Worm (Caenorhabditis elegans) whole organism, early embryonic: ENCODE results near the gene C47A10.12.

Experiments
- ama-1 ChIP-seq: fragments of 150-350 bp; optimal IDR thresholded peaks from 2 replicates; lab custom pipeline; 2014
- flt-1 ChIP-seq: fragments of 200-800 bp; sonication (Bioruptor generic); IDR thresholded peaks from 2 replicates; pipeline ENCODE4 v1.3.6; 2022; ENCODE audit warnings: missing genetic modification characterization, missing compliant biosample characterization
- sea-1 ChIP-seq: fragments of 200-800 bp; sonication (Bioruptor generic); conservative IDR thresholded peaks from 2 replicates; pipeline ENCODE4 v1.3.6; 2022; ENCODE audit warnings: missing genetic modification characterization, missing compliant biosample characterization

- TF ChIP-seq flt-1 (GFP tag; lab: Robert Waterston, UW) (no peak), ama-1 (lab: Kevin White, UChicago) (no peak), sea-1 (no peak)
Observed at ce11 chrV:17746959-17747358, 30.8 kb upstream of the C47A10.12 start, which contains the start of gene twk-36.
